Fruit fly (Drosophila melanogaster) whole organism, adult: ENCODE results near the gene MtnD.
A peak's percentile ranks its signal among the peaks of the same experiment; 100 is the strongest.

ENCODE experiments used
- CG11617 ChIP-seq: fragments of 200-800 bp; sonication (Bioruptor generic); optimal IDR thresholded peaks from 2 replicates; lab custom pipeline; 2017; ENCODE audit warnings: mild to moderate bottlenecking, missing biosample characterization, missing genetic modification reagents, missing genetic modification characterization
- CG12768 ChIP-seq: fragments of 200-800 bp; sonication (Bioruptor generic); optimal IDR thresholded peaks from 2 replicates; lab custom pipeline; 2017; ENCODE audit warnings: missing biosample characterization, missing genetic modification characterization, mild to moderate bottlenecking, moderate library complexity, missing genetic modification reagents
- CG14711 ChIP-seq: fragments of 200-800 bp; sonication (Bioruptor generic); optimal IDR thresholded peaks from 2 replicates; lab custom pipeline; 2018; ENCODE audit warnings: missing biosample characterization, mild to moderate bottlenecking, missing genetic modification characterization, moderate library complexity
- CG1620 ChIP-seq: fragments of 200-800 bp; sonication (Bioruptor generic); optimal IDR thresholded peaks from 2 replicates; lab custom pipeline; 2016; ENCODE audit warnings: missing biosample characterization, missing genetic modification characterization
- CG33017 ChIP-seq: fragments of 200-800 bp; sonication (Bioruptor generic); optimal IDR thresholded peaks from 2 replicates; lab custom pipeline; 2018; ENCODE audit warnings: missing biosample characterization, mild to moderate bottlenecking, missing genetic modification characterization, moderate library complexity
- CG5204 ChIP-seq: fragments of 200-800 bp; sonication (Bioruptor generic); optimal IDR thresholded peaks from 2 replicates; lab custom pipeline; 2016; ENCODE audit warnings: missing biosample characterization, missing genetic modification characterization
- CG7045 ChIP-seq: fragments of 200-800 bp; sonication (Bioruptor generic); optimal IDR thresholded peaks from 2 replicates; lab custom pipeline; 2017; ENCODE audit warnings: missing biosample characterization, mild to moderate bottlenecking, missing genetic modification characterization
- CG7101 ChIP-seq: fragments of 200-800 bp; sonication (Bioruptor generic); optimal IDR thresholded peaks from 2 replicates; lab custom pipeline; 2018; ENCODE audit warnings: missing biosample characterization, mild to moderate bottlenecking, missing genetic modification characterization, moderate library complexity
- Clk ChIP-seq: fragments of 200-800 bp; sonication (Bioruptor generic); optimal IDR thresholded peaks from 2 replicates; lab custom pipeline; 2017; ENCODE audit warnings: missing biosample characterization, missing genetic modification characterization
- Crg-1 ChIP-seq: fragments of 200-800 bp; sonication (Bioruptor generic); optimal IDR thresholded peaks from 2 replicates; lab custom pipeline; 2016; ENCODE audit warnings: missing biosample characterization, missing genetic modification characterization
- Hr96 ChIP-seq: fragments of 200-800 bp; sonication (Bioruptor generic); optimal IDR thresholded peaks from 2 replicates; lab custom pipeline; 2016; ENCODE audit warnings: missing biosample characterization, missing genetic modification characterization
- Mnt ChIP-seq: fragments of 200-800 bp; sonication (Bioruptor generic); optimal IDR thresholded peaks from 2 replicates; lab custom pipeline; 2016; ENCODE audit warnings: missing biosample characterization, mild to moderate bottlenecking, missing genetic modification characterization
- bab1 ChIP-seq: fragments of 200-800 bp; sonication (Bioruptor generic); optimal IDR thresholded peaks from 3 replicates; lab custom pipeline; 2019; ENCODE audit warnings: missing biosample characterization, mild to moderate bottlenecking, missing genetic modification characterization, moderate library complexity
- cic ChIP-seq: fragments of 200-800 bp; sonication (Bioruptor generic); optimal IDR thresholded peaks from 2 replicates; lab custom pipeline; 2017; ENCODE audit warnings: missing biosample characterization, mild to moderate bottlenecking, missing genetic modification characterization, moderate library complexity
- cnc ChIP-seq, 2 experiments: fragments of >200 bp; optimal IDR thresholded peaks; 2 replicates each; lab custom pipeline; 2017
- kay ChIP-seq: fragments of 200-800 bp; sonication (Bioruptor generic); peaks from one replicate; lab custom pipeline; 2016; ENCODE audit warnings: missing biosample characterization, missing genetic modification characterization, borderline replicate concordance
- ovo ChIP-seq: fragments of 200-800 bp; sonication (Bioruptor generic); optimal IDR thresholded peaks from 2 replicates; lab custom pipeline; 2016; ENCODE audit warnings: missing biosample characterization, missing genetic modification characterization
- pad ChIP-seq: fragments of 200-800 bp; sonication (Bioruptor generic); optimal IDR thresholded peaks from 3 replicates; lab custom pipeline; 2017; ENCODE audit warnings: missing biosample characterization, missing genetic modification characterization, mild to moderate bottlenecking, moderate library complexity, missing genetic modification reagents
- tj ChIP-seq: fragments of 200-800 bp; sonication (Bioruptor generic); optimal IDR thresholded peaks from 3 replicates; lab custom pipeline; 2017; ENCODE audit warnings: missing biosample characterization, mild to moderate bottlenecking, missing genetic modification characterization, moderate library complexity
- toe ChIP-seq: fragments of 200-800 bp; sonication (Bioruptor generic); optimal IDR thresholded peaks from 2 replicates; lab custom pipeline; 2016; ENCODE audit warnings: missing biosample characterization, missing genetic modification characterization

Gene MtnD

DNA sequence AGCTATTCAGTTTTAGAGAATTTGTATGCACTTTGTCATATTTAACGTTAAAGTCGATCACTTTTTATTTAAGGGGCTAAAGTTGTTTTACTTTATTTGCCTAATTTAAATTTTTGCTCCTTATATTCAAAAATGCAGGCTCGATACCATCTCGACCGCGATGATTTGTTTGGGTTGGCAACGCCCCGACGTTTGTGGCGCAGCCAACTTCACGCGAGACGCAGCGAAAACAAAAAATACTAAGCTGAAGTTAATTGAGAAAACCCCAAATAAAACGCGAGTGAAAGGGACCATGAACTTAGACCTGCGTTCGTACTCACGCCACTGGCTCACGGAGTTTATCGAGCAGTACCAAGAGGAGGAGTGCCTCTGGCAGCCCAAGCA lies 23.3 kb downstream of the MtnD start:
- peak; percentile 58 for TF ChIP-seq CG1620 (GFP tag; lab: Kevin White, UChicago)
- no peak for TF ChIP-seq CG33017 (tag; lab: Kevin White, UChicago)
- TF ChIP-seq Clk: no peak
- TF ChIP-seq ovo: no peak
- peak; percentile 2 for TF ChIP-seq CG12768 (GFP tag; lab: Kevin White, UChicago)
- TF ChIP-seq bab1 (GFP tag; lab: Kevin White, UChicago): peak; percentile 8
- no peak for TF ChIP-seq cnc (optimal IDR thresholded peaks at IDR 0.05; lab: Kevin White, UChicago)
- TF ChIP-seq CG7101: peak; percentile 40

dm6 chr3R:20560019-20560667 lies 25.4 kb downstream of the MtnD start, which contains the start of gene CG15922:
Gene CG15922, minus strand, starts transcription at chr3R:20560280.
- peak; percentile 11 for TF ChIP-seq Hr96
- peak; percentile 27 for TF ChIP-seq CG12768 (GFP tag; lab: Kevin White, UChicago)
- peak; percentile 15 for TF ChIP-seq CG1620 (GFP tag; lab: Kevin White, UChicago)
- peak; percentile 83 for TF ChIP-seq kay
- TF ChIP-seq CG11617 (GFP tag; lab: Kevin White, UChicago): peak; percentile 5
- no peak for TF ChIP-seq cic (GFP tag; lab: Kevin White, UChicago)
- no peak for TF ChIP-seq Clk

dm6 chr3R:20560668-20561226 lies 26.0 kb downstream of the MtnD start, which contains the start of gene CG5191:
Gene CG5191, plus strand, starts transcription at chr3R:20560865.
- no peak for TF ChIP-seq Hr96
- TF ChIP-seq Clk: no peak
- peak; percentile 18 for TF ChIP-seq CG11617 (GFP tag; lab: Kevin White, UChicago)
- TF ChIP-seq CG7045: no peak
- TF ChIP-seq cic (GFP tag; lab: Kevin White, UChicago): no peak
- TF ChIP-seq ovo: peak; percentile 59
- TF ChIP-seq pad (GFP tag; lab: Kevin White, UChicago): no peak
- no peak for TF ChIP-seq CG33017 (tag; lab: Kevin White, UChicago)
- peak; percentile 19 for TF ChIP-seq CG12768 (GFP tag; lab: Kevin White, UChicago)

DNA sequence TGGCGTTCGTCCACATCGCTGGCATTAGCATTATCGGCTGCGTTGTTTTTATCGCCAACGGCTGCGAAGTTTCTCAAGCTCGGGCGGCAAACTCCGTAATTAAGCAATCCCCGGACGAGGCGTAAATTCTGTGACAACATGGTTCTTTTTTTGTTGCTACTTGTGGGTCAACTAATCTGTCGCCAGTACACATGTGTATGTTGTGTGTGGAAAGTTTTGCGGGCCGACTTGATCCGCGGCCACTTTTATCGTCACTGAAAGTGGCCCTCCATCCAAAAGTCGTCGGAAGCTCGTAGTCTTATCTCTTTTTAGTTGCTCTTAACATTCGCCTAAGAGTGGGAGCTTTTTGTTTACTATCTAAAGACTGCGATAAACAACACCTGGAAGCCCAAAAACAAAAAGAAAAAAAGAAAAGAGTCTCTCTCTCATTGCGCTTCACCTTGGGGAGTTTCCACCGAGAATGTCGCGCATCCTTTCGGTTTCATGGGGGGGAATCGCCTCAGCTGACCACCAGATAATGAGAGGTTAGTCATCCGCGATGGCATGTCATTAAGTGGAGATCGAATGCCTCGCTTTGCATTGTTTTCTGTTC lies 29.2 kb downstream of the MtnD start, which contains the start of gene CG10877:
Gene CG10877 (minus strand): TSS at position 238 of the 592 bp plus-strand sequence.
- TF ChIP-seq tj (GFP tag; lab: Kevin White, UChicago) (no peak), Hr96 (no peak), CG33017 (tag; lab: Kevin White, UChicago) (no peak), CG1620 (GFP tag; lab: Kevin White, UChicago) (no peak), CG14711 (tag; lab: Kevin White, UChicago) (no peak), CG12768 (GFP tag; lab: Kevin White, UChicago) (peak; percentile 36), Clk (no peak), CG11617 (GFP tag; lab: Kevin White, UChicago) (no peak), Mnt (GFP tag; lab: Kevin White, UChicago) (peak; percentile 33), Crg-1 (GFP tag; lab: Kevin White, UChicago) (no peak), pad (GFP tag; lab: Kevin White, UChicago) (no peak)

- TF ChIP-seq cic (GFP tag; lab: Kevin White, UChicago) (no peak), tj (GFP tag; lab: Kevin White, UChicago) (peak; percentile 42)
Measured at dm6 chr3R:20565546-20565948, 30.8 kb downstream of the MtnD start.

DNA sequence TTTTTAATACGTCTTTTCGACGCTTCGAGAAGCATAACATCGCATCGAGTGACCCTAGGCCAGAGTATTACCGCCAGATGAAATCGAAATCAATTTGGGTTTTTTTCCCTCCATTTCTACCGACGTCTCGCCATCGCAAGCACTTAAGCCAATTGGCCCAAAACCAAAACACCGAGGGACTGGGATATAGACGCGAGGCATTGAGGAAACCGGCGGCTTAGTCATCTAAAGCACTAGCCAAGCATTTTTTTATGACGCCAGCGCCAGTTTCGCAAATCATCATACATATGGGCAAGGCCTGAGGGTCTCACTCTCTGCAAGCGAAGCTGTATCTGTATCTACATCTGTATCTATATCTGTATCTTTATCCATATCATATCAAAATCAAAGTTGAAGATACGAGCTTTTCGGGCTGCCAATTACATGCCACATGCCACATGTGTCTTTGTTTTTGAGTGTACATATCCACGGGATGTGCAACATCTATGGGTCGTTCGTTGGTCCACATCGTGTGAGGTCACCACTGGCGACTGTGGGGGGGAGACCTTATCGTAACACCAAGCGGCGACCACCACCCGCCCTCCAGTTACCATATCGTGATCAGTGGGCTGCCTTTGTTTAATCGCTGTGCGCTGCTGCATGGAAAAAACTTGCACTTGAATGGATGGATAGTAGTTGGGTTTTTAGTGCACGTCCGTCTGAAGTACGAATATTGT lies 32.9 kb downstream of the MtnD start:
- TF ChIP-seq Hr96 (no peak), CG7101 (no peak), bab1 (GFP tag; lab: Kevin White, UChicago) (no peak)

- TF ChIP-seq CG7045 (no peak), pad (GFP tag; lab: Kevin White, UChicago) (no peak)
Measured at dm6 chr3R:20573326-20573725, 38.6 kb downstream of the MtnD start.

DNA sequence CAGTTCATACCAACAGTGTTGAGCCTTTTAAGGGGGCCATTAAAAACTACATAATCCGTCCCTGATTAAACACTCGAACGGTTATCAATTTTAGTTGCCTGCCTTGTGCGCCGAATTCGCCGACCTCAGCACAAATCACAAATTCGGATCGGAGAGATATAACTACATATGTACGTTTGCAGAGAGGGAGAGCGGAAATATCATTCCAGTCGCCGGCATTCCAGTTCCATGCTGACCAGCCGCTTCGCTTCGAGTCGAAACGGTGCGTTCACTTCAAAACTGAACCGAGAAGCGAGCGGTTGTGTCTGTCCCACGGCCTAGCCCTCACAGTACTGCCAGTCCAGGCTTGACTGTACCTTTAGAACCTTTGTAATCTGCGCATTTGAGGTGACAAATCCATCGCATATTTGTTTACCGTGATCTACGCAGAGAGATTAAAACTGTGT lies 39.8 kb downstream of the MtnD start:
- TF ChIP-seq Mnt (GFP tag; lab: Kevin White, UChicago) (peak; percentile 84), cnc (optimal IDR thresholded peaks at IDR 0.05; lab: Kevin White, UChicago) (no peak), toe (no peak), CG11617 (GFP tag; lab: Kevin White, UChicago) (peak; percentile 13), tj (GFP tag; lab: Kevin White, UChicago) (peak; percentile 95), ovo (peak; percentile 6), Crg-1 (GFP tag; lab: Kevin White, UChicago) (peak; percentile 35), Clk (no peak), CG12768 (GFP tag; lab: Kevin White, UChicago) (peak; percentile 69), pad (GFP tag; lab: Kevin White, UChicago) (peak; percentile 68), CG33017 (tag; lab: Kevin White, UChicago) (peak; percentile 24), cic (GFP tag; lab: Kevin White, UChicago) (peak; percentile 28), CG1620 (GFP tag; lab: Kevin White, UChicago) (peak; percentile 1), bab1 (GFP tag; lab: Kevin White, UChicago) (peak; percentile 51), CG14711 (tag; lab: Kevin White, UChicago) (no peak), CG7045 (no peak), Hr96 (no peak), CG5204 (no peak), kay (no peak)
